Worm (Caenorhabditis elegans): ENCODE data around the gene siah-1.

DNA sequence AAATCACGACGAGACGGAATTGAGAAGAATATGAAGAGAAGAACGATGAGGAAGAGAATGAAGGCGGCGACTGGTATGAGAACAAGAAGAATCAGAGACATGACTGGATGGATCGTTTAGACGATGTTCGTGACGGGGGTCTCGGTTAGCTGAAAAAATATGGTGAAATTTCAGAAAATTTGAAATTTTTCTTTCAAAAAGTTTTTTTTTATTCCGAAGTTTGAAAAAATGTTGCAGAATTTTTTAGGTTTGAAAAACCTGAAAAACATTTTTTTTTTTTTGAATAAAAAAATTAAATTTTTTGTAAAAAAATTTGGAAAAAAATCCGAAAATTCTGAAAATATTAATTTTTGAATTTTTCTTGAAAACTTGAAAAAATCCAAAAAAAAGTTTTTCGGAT is 24.8 kb upstream of the siah-1 start, which contains the start of gene Y37E11AM.3:
- TF ChIP-seq lsy-2 (tag; optimal IDR thresholded peaks at IDR 0.05) (no peak), nhr-237 (tag; optimal IDR thresholded peaks at IDR 0.05) (no peak), pha-4 (tag; optimal IDR thresholded peaks at IDR 0.05) (no peak), nhr-76 (tag; optimal IDR thresholded peaks at IDR 0.05) (no peak), blmp-1 (tag; optimal IDR thresholded peaks at IDR 0.05) (no peak)

Data from whole organism, mixed stage, embryonic.